Fruit fly (Drosophila melanogaster): ENCODE results near the gene temp.
A peak's percentile ranks its signal among the peaks of the same experiment; 100 is the strongest.

Gene temp

dm6 chrX:2270557-2270930, 8.2 kb upstream of the temp start, which contains the start of gene CG2924:
Gene CG2924, minus strand, starts transcription at chrX:2270761.
- TF ChIP-seq Rel (GFP tag; optimal IDR thresholded peaks at IDR 0.05) (no peak), Rel (tag; optimal IDR thresholded peaks at IDR 0.05) (peak; percentile 30), ey (GFP tag; optimal IDR thresholded peaks at IDR 0.05) (peak; percentile 47), Hnf4 (GFP tag; optimal IDR thresholded peaks at IDR 0.05) (peak; percentile 85), N (GFP tag; optimal IDR thresholded peaks at IDR 0.05) (no peak), Jra (GFP tag; optimal IDR thresholded peaks at IDR 0.05) (peak; percentile 78), fru (GFP tag; optimal IDR thresholded peaks at IDR 0.05) (peak; percentile 58), Dif (GFP tag; optimal IDR thresholded peaks at IDR 0.05; ENCODE audit: partially characterized antibody) (no peak), psq (GFP tag; optimal IDR thresholded peaks at IDR 0.05) (peak; percentile 2), tai (GFP tag; optimal IDR thresholded peaks at IDR 0.05) (peak; percentile 90), sage (GFP tag; optimal IDR thresholded peaks at IDR 0.05) (no peak), Hr83 (GFP tag; optimal IDR thresholded peaks at IDR 0.05; ENCODE audit: poor library complexity, severe bottlenecking) (peak; percentile 95), dl (GFP tag; optimal IDR thresholded peaks at IDR 0.05; ENCODE audit: insufficient read depth in 1 of 2, partially characterized antibody in 2 of 2) (no peak), dsf (GFP tag; optimal IDR thresholded peaks at IDR 0.05; ENCODE audit: borderline replicate concordance) (peak; percentile 20), dmrt93B (GFP tag; optimal IDR thresholded peaks at IDR 0.05) (peak; percentile 6), woc (GFP tag; optimal IDR thresholded peaks at IDR 0.05) (no peak), Sp1 (GFP tag; optimal IDR thresholded peaks at IDR 0.05) (peak; percentile 28), CG9705 (GFP tag; optimal IDR thresholded peaks at IDR 0.05) (peak; percentile 39), OdsH (GFP tag; optimal IDR thresholded peaks at IDR 0.05) (peak; percentile 18), Hr78 (GFP tag; optimal IDR thresholded peaks at IDR 0.05) (no peak), h (GFP tag; optimal IDR thresholded peaks at IDR 0.05) (peak; percentile 74), jim (GFP tag; optimal IDR thresholded peaks at IDR 0.05) (peak; percentile 85), sv (GFP tag; optimal IDR thresholded peaks at IDR 0.05) (peak; percentile 59), HLH106 (tag; optimal IDR thresholded peaks at IDR 0.05) (peak; percentile 47), rgr (GFP tag; optimal IDR thresholded peaks at IDR 0.05) (peak; percentile 66), CrebA (GFP tag; optimal IDR thresholded peaks at IDR 0.05; ENCODE audit: borderline replicate concordance) (no peak), Myc (optimal IDR thresholded peaks at IDR 0.05) (no peak), GATAd (GFP tag; optimal IDR thresholded peaks at IDR 0.05) (peak; percentile 13), Dfd (GFP tag; optimal IDR thresholded peaks at IDR 0.05) (no peak), foxo (GFP tag; optimal IDR thresholded peaks at IDR 0.05) (peak in 1 of 2 experiments; percentile 69), pan (optimal IDR thresholded peaks at IDR 0.05) (no peak), br (GFP tag; optimal IDR thresholded peaks at IDR 0.05) (peak; percentile 30)

dm6 chrX:2269822-2270556, 7.7 kb upstream of the temp start:
- TF ChIP-seq Abd-B (GFP tag; optimal IDR thresholded peaks at IDR 0.05) (no peak), Hr78 (GFP tag; optimal IDR thresholded peaks at IDR 0.05) (no peak), dmrt93B (GFP tag; optimal IDR thresholded peaks at IDR 0.05) (no peak), Myc (optimal IDR thresholded peaks at IDR 0.05) (no peak), psq (GFP tag; optimal IDR thresholded peaks at IDR 0.05) (peak; percentile 30), CrebA (GFP tag; optimal IDR thresholded peaks at IDR 0.05; ENCODE audit: borderline replicate concordance) (no peak), Jra (GFP tag; optimal IDR thresholded peaks at IDR 0.05) (no peak), jim (GFP tag; optimal IDR thresholded peaks at IDR 0.05) (peak; percentile 73), CG9705 (GFP tag; optimal IDR thresholded peaks at IDR 0.05) (no peak), h (GFP tag; optimal IDR thresholded peaks at IDR 0.05) (peak; percentile 49), Dif (GFP tag; optimal IDR thresholded peaks at IDR 0.05; ENCODE audit: partially characterized antibody) (no peak), N (GFP tag; optimal IDR thresholded peaks at IDR 0.05) (no peak), CG32264 (GFP tag; optimal IDR thresholded peaks at IDR 0.05) (no peak), rgr (GFP tag; optimal IDR thresholded peaks at IDR 0.05) (no peak), fru (GFP tag; optimal IDR thresholded peaks at IDR 0.05) (peak; percentile 57), foxo (GFP tag; optimal IDR thresholded peaks at IDR 0.05) (peak in 1 of 2 experiments; percentile 63), pan (optimal IDR thresholded peaks at IDR 0.05) (no peak), br (GFP tag; optimal IDR thresholded peaks at IDR 0.05) (peak; percentile 16), Mio (GFP tag; optimal IDR thresholded peaks at IDR 0.05) (no peak), Sp1 (GFP tag; optimal IDR thresholded peaks at IDR 0.05) (peak; percentile 3), tai (GFP tag; optimal IDR thresholded peaks at IDR 0.05) (no peak), sage (GFP tag; optimal IDR thresholded peaks at IDR 0.05) (no peak), lola (GFP tag; optimal IDR thresholded peaks at IDR 0.05) (no peak), Hnf4 (GFP tag; optimal IDR thresholded peaks at IDR 0.05) (no peak), Hr83 (GFP tag; optimal IDR thresholded peaks at IDR 0.05; ENCODE audit: poor library complexity, severe bottlenecking) (no peak), HLH106 (tag; optimal IDR thresholded peaks at IDR 0.05) (no peak), GATAd (GFP tag; optimal IDR thresholded peaks at IDR 0.05) (no peak), ey (GFP tag; optimal IDR thresholded peaks at IDR 0.05) (peak; percentile 29), brk (GFP tag; optimal IDR thresholded peaks at IDR 0.05) (no peak), OdsH (GFP tag; optimal IDR thresholded peaks at IDR 0.05) (peak; percentile 23), Vsx2 (GFP tag; optimal IDR thresholded peaks at IDR 0.05; ENCODE audit: partially characterized antibody) (no peak), dl (GFP tag; optimal IDR thresholded peaks at IDR 0.05; ENCODE audit: insufficient read depth in 1 of 2, partially characterized antibody in 2 of 2) (no peak)

All from whole organism, wandering third instar larva.